1 fruit fly cellular context compared by ENCODE assay signal in genomic region chr3R:10144103-10144998, dm6.
TF ChIP-seq lines count a peak whose summit lies in the region.

Gene TAF1B (minus strand): TSS chr3R:10144184.
Gene Invadolysin (plus strand): TSS chr3R:10144668.

TF ChIP-seq in whole organism, embryonic, 481 proteins besides CTCF, POLR2A, EP300 and RAD21 (continued from another document):
- peak; percentile 48 for TF ChIP-seq sug (tag; optimal IDR thresholded peaks at IDR 0.05; lab: Kevin White, UChicago)
- no peak for TF ChIP-seq jigr1 (GFP tag; IDR thresholded peaks at IDR 0.05; lab: Robert Waterston, UW)
- peak; percentile 39 for TF ChIP-seq tio (GFP tag; optimal IDR thresholded peaks at IDR 0.05; lab: Kevin White, UChicago)
- TF ChIP-seq CG10321 (GFP tag; IDR thresholded peaks at IDR 0.05; lab: Robert Waterston, UW): no peak
- no peak for TF ChIP-seq lov (optimal IDR thresholded peaks at IDR 0.05; lab: Kevin White, UChicago)
- 0 out of 3 replicates have a peak, but pooled peaks have one; percentile 6 for TF ChIP-seq lov (GFP tag; IDR thresholded peaks at IDR 0.05; lab: Robert Waterston, UW)
- no peak for TF ChIP-seq NC2α (GFP tag; optimal IDR thresholded peaks at IDR 0.05; lab: Kevin White, UChicago)
- TF ChIP-seq CG3726 (GFP tag; IDR thresholded peaks at IDR 0.05; lab: Robert Waterston, UW): no peak
- no peak for TF ChIP-seq Rx (GFP tag; IDR thresholded peaks at IDR 0.05; lab: Robert Waterston, UW)
- TF ChIP-seq gem (tag; optimal IDR thresholded peaks at IDR 0.05; lab: Kevin White, UChicago): peak; percentile 73
- peak; percentile 24 for TF ChIP-seq Nf-YC (tag; optimal IDR thresholded peaks at IDR 0.05; lab: Kevin White, UChicago)
- peak; percentile 88 for TF ChIP-seq CG7963 (GFP tag; IDR thresholded peaks at IDR 0.05; lab: Robert Waterston, UW; ENCODE audit: partially characterized antibody)
- peak; percentile 52 for TF ChIP-seq HmgZ (tag; optimal IDR thresholded peaks at IDR 0.05; lab: Kevin White, UChicago)
- TF ChIP-seq CG18764 (GFP tag; optimal IDR thresholded peaks at IDR 0.05; lab: Kevin White, UChicago): peak; percentile 27
- TF ChIP-seq dmrt99B (tag; optimal IDR thresholded peaks at IDR 0.05; lab: Kevin White, UChicago): peak; percentile 22
- no peak for TF ChIP-seq repo (GFP tag; optimal IDR thresholded peaks at IDR 0.05; lab: Kevin White, UChicago)
- TF ChIP-seq CG13296 (GFP tag; optimal IDR thresholded peaks at IDR 0.05; lab: Kevin White, UChicago): peak; percentile 44
- peak; percentile 91 for TF ChIP-seq CG34224 (GFP tag; IDR thresholded peaks at IDR 0.05; lab: Robert Waterston, UW; ENCODE audit: partially characterized antibody)
- TF ChIP-seq Doc2 (GFP tag; IDR thresholded peaks at IDR 0.05; lab: Robert Waterston, UW): no peak
- peak; percentile 25 for TF ChIP-seq CG7271 (tag; optimal IDR thresholded peaks at IDR 0.05; lab: Kevin White, UChicago)
- no peak for TF ChIP-seq CG3838 (GFP tag; optimal IDR thresholded peaks at IDR 0.05; lab: Kevin White, UChicago)
- no peak for TF ChIP-seq Oaz (GFP tag; IDR thresholded peaks at IDR 0.05; lab: Robert Waterston, UW)
- 0 out of 2 replicates have a peak, but pooled peaks have one; percentile 5 for TF ChIP-seq Adf1 (GFP tag; IDR thresholded peaks at IDR 0.05; lab: Robert Waterston, UW)
- no peak for TF ChIP-seq sd (tag; optimal IDR thresholded peaks at IDR 0.05; lab: Kevin White, UChicago)
- 0 out of 3 replicates have a peak, but pooled peaks have one; percentile 34 for TF ChIP-seq Aef1 (GFP tag; IDR thresholded peaks at IDR 0.05; lab: Robert Waterston, UW)
- TF ChIP-seq row (GFP tag; IDR thresholded peaks at IDR 0.05; lab: Robert Waterston, UW): peak; percentile 67
- TF ChIP-seq tll (GFP tag; optimal IDR thresholded peaks at IDR 0.05; lab: Kevin White, UChicago): no peak
- peak; percentile 93 for TF ChIP-seq Scr (GFP tag; IDR thresholded peaks at IDR 0.05; lab: Robert Waterston, UW; ENCODE audit: partially characterized antibody)
- TF ChIP-seq CG6765 (GFP tag; optimal IDR thresholded peaks at IDR 0.05; lab: Kevin White, UChicago): peak; percentile 61
- TF ChIP-seq crp (GFP tag; optimal IDR thresholded peaks at IDR 0.05; lab: Kevin White, UChicago): peak in 1 of 2 experiments; percentile 6
- no peak for TF ChIP-seq E2f1 (GFP tag; IDR thresholded peaks at IDR 0.05; lab: Robert Waterston, UW)
- peak; percentile 11; the same call in 1 of the 2 replicates for TF ChIP-seq lmd (GFP tag; IDR thresholded peaks at IDR 0.05; lab: Robert Waterston, UW)
- TF ChIP-seq CG12659 (GFP tag; optimal IDR thresholded peaks at IDR 0.05; lab: Kevin White, UChicago): peak; percentile 85
- peak; percentile 51 for TF ChIP-seq Hr3 (GFP tag; optimal IDR thresholded peaks at IDR 0.05; lab: Kevin White, UChicago)
- TF ChIP-seq CG10543 (GFP tag; optimal IDR thresholded peaks at IDR 0.05; lab: Kevin White, UChicago): peak; percentile 59
- no peak for TF ChIP-seq C15 (GFP tag; IDR thresholded peaks at IDR 0.05; lab: Robert Waterston, UW)
- peak; percentile 45 for TF ChIP-seq CG12769 (tag; optimal IDR thresholded peaks at IDR 0.05; lab: Kevin White, UChicago)
